Fruit fly (Drosophila melanogaster): ENCODE results near the gene Aldh7A1.

Gene Aldh7A1

DNA sequence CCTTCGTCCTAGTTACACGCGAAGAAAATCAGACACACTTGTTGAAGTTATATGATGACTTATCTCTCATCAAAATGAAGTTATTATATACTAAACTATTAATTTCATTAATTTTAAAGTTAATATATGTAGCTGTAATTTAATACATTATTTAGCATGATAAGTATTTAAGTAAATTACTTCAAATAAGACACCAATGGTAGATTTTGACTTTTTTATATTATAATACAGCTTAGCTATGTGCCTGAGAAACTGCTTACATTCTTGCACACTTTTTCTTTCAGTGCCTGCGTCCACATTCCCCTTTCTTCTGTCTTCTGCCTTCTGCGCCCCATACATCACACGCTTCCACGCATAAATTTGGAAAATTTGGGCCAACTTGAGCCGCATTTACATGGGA lies 17.1 kb downstream of the Aldh7A1 start (continued):
- TF ChIP-seq Hr51 (GFP tag; optimal IDR thresholded peaks at IDR 0.05), result peak in 1 of 2 experiments; percentile 56
- TF ChIP-seq CG2116 (GFP tag; optimal IDR thresholded peaks at IDR 0.05), result no peak
- TF ChIP-seq CG9727 (GFP tag; optimal IDR thresholded peaks at IDR 0.05), result peak; percentile 21
- no peak for TF ChIP-seq CG2202 (tag; optimal IDR thresholded peaks at IDR 0.05)
- TF ChIP-seq CG12104 (GFP tag; optimal IDR thresholded peaks at IDR 0.05), result no peak
- no peak for TF ChIP-seq ara (GFP tag; IDR thresholded peaks at IDR 0.05)
- no peak for TF ChIP-seq ash1 (GFP tag; optimal IDR thresholded peaks at IDR 0.05)
- no peak for TF ChIP-seq Gug (GFP tag; IDR thresholded peaks at IDR 0.05)
- no peak for TF ChIP-seq luna (GFP tag; optimal IDR thresholded peaks at IDR 0.05)
- no peak for TF ChIP-seq CG1233 (GFP tag; optimal IDR thresholded peaks at IDR 0.05)
- TF ChIP-seq dan (GFP tag; IDR thresholded peaks at IDR 0.05), result no peak
- no peak for TF ChIP-seq CG7963 (GFP tag; IDR thresholded peaks at IDR 0.05; ENCODE audit: partially characterized antibody)
- peak; percentile 11 for TF ChIP-seq CG4820 (GFP tag; optimal IDR thresholded peaks at IDR 0.05)
- no peak for TF ChIP-seq seq (GFP tag; IDR thresholded peaks at IDR 0.05)
- TF ChIP-seq eve (GFP tag; optimal IDR thresholded peaks at IDR 0.05), result no peak
- TF ChIP-seq Sox102F (GFP tag; optimal IDR thresholded peaks at IDR 0.05), result peak; percentile 52
- no peak for TF ChIP-seq CG4282 (GFP tag; optimal IDR thresholded peaks at IDR 0.05)
- TF ChIP-seq HmgZ (tag; optimal IDR thresholded peaks at IDR 0.05), result no peak
- no peak for TF ChIP-seq jigr1 (GFP tag; IDR thresholded peaks at IDR 0.05)
- peak; percentile 31 for TF ChIP-seq zf30C (GFP tag; optimal IDR thresholded peaks at IDR 0.05)
- TF ChIP-seq CG17802 (tag; optimal IDR thresholded peaks at IDR 0.05), result no peak
- no peak for TF ChIP-seq da (GFP tag; optimal IDR thresholded peaks at IDR 0.05)
- no peak for TF ChIP-seq CG1832 (GFP tag; optimal IDR thresholded peaks at IDR 0.05)
- no peak for TF ChIP-seq gro (GFP tag; optimal IDR thresholded peaks at IDR 0.05)
- TF ChIP-seq bab2 (GFP tag; optimal IDR thresholded peaks at IDR 0.05), result no peak
- TF ChIP-seq CG15696 (tag; optimal IDR thresholded peaks at IDR 0.05), result no peak
- TF ChIP-seq BEAF-32 (GFP tag; optimal IDR thresholded peaks at IDR 0.05), result no peak
- TF ChIP-seq Dp (GFP tag; optimal IDR thresholded peaks at IDR 0.05), result no peak
- TF ChIP-seq pros (GFP tag; optimal IDR thresholded peaks at IDR 0.05), result no peak
- TF ChIP-seq sr (GFP tag; IDR thresholded peaks at IDR 0.05), result no peak
- no peak for TF ChIP-seq danr (GFP tag; IDR thresholded peaks at IDR 0.05)
- no peak for TF ChIP-seq stwl (tag; optimal IDR thresholded peaks at IDR 0.05)
- no peak for TF ChIP-seq Nf-YC (tag; optimal IDR thresholded peaks at IDR 0.05)
- TF ChIP-seq tll (GFP tag; optimal IDR thresholded peaks at IDR 0.05), result no peak
- TF ChIP-seq tup (GFP tag; optimal IDR thresholded peaks at IDR 0.05), result no peak
- TF ChIP-seq CG14014 (GFP tag; IDR thresholded peaks at IDR 0.05), result 0 out of 2 replicates have a peak, but pooled peaks have one; percentile 10
- 0 out of 2 replicates have a peak, but pooled peaks have one; percentile 13 for TF ChIP-seq vvl (GFP tag; IDR thresholded peaks at IDR 0.05)
- no peak for TF ChIP-seq aop (GFP tag; IDR thresholded peaks at IDR 0.05)
- no peak for TF ChIP-seq CG9932 (GFP tag; IDR thresholded peaks at IDR 0.05)
- TF ChIP-seq Hsf (GFP tag; optimal IDR thresholded peaks at IDR 0.05), result no peak
- TF ChIP-seq Hr39 (optimal IDR thresholded peaks at IDR 0.05), result no peak
- TF ChIP-seq ftz-f1 (GFP tag; optimal IDR thresholded peaks at IDR 0.05), result no peak
- no peak for TF ChIP-seq Pdp1 (GFP tag; optimal IDR thresholded peaks at IDR 0.05)
- TF ChIP-seq TFAM (GFP tag; optimal IDR thresholded peaks at IDR 0.05), result no peak
- TF ChIP-seq Bgb (GFP tag; IDR thresholded peaks at IDR 0.05; ENCODE audit: partially characterized antibody), result no peak
- no peak for TF ChIP-seq B-H1 (GFP tag; IDR thresholded peaks at IDR 0.05)
- no peak for TF ChIP-seq Hey (tag; optimal IDR thresholded peaks at IDR 0.05)
- no peak for TF ChIP-seq ems (GFP tag; optimal IDR thresholded peaks at IDR 0.05)
- no peak for TF ChIP-seq CG10565 (GFP tag; optimal IDR thresholded peaks at IDR 0.05)
- TF ChIP-seq pb (GFP tag; optimal IDR thresholded peaks at IDR 0.05), result no peak
- no peak for TF ChIP-seq CG11456 (GFP tag; IDR thresholded peaks at IDR 0.05)
- no peak for TF ChIP-seq ato (GFP tag; IDR thresholded peaks at IDR 0.05; ENCODE audit: partially characterized antibody)

Data from whole organism, embryonic.